Worm (Caenorhabditis elegans): ENCODE data around the gene C25E10.4.

Gene C25E10.4

ce11 chrV:9078815-9079525, 45.6 kb downstream of the C25E10.4 start:
- TF ChIP-seq sea-1 (GFP tag; conservative IDR thresholded peaks at IDR 0.05) (no peak), tbx-37 (GFP tag; conservative IDR thresholded peaks at IDR 0.05) (no peak), pes-1 (GFP tag; IDR thresholded peaks at IDR 0.05) (no peak), flt-1 (GFP tag; IDR thresholded peaks at IDR 0.05) (no peak), hmg-4 (GFP tag; optimal IDR thresholded peaks at IDR 0.05) (no peak), ets-7 (tag; optimal IDR thresholded peaks at IDR 0.05) (no peak), tbx-11 (GFP tag; IDR thresholded peaks at IDR 0.05) (no peak), B0310.2 (tag; optimal IDR thresholded peaks at IDR 0.05) (no peak), tra-4 (tag; optimal IDR thresholded peaks at IDR 0.05) (no peak), ceh-36 (tag; optimal IDR thresholded peaks at IDR 0.05) (no peak), hnd-1 (tag; optimal IDR thresholded peaks at IDR 0.05) (no peak)

ce11 chrV:9079965-9080432, 46.6 kb downstream of the C25E10.4 start:
- no peak for TF ChIP-seq B0310.2 (tag; optimal IDR thresholded peaks at IDR 0.05)
- TF ChIP-seq sea-1 (GFP tag; conservative IDR thresholded peaks at IDR 0.05), result no peak
- TF ChIP-seq aly-1 (tag; optimal IDR thresholded peaks at IDR 0.05), result no peak
- TF ChIP-seq ets-7 (tag; optimal IDR thresholded peaks at IDR 0.05), result no peak
- no peak for TF ChIP-seq pes-1 (GFP tag; IDR thresholded peaks at IDR 0.05)
- no peak for TF ChIP-seq tra-4 (tag; optimal IDR thresholded peaks at IDR 0.05)
- no peak for TF ChIP-seq hnd-1 (tag; optimal IDR thresholded peaks at IDR 0.05)
- no peak for TF ChIP-seq hmbx-1 (tag; optimal IDR thresholded peaks at IDR 0.05)
- no peak for TF ChIP-seq ceh-36 (tag; optimal IDR thresholded peaks at IDR 0.05)
- no peak for TF ChIP-seq ama-1 (optimal IDR thresholded peaks at IDR 0.05)
- TF ChIP-seq hmg-4 (GFP tag; optimal IDR thresholded peaks at IDR 0.05), result no peak
- no peak for TF ChIP-seq tbx-11 (GFP tag; IDR thresholded peaks at IDR 0.05)
- no peak for TF ChIP-seq tbx-37 (GFP tag; conservative IDR thresholded peaks at IDR 0.05)
- TF ChIP-seq F13C5.2 (tag; optimal IDR thresholded peaks at IDR 0.05), result no peak
- no peak for TF ChIP-seq flt-1 (GFP tag; IDR thresholded peaks at IDR 0.05)
- TF ChIP-seq ceh-13 (GFP tag; optimal IDR thresholded peaks at IDR 0.05), result no peak
- no peak for TF ChIP-seq scrt-1 (GFP tag; IDR thresholded peaks at IDR 0.05)

ce11 chrV:9081410-9081809, 48.0 kb downstream of the C25E10.4 start:
- TF ChIP-seq tbx-37 (GFP tag; conservative IDR thresholded peaks at IDR 0.05) (no peak), hmg-4 (GFP tag; optimal IDR thresholded peaks at IDR 0.05) (no peak), hnd-1 (tag; optimal IDR thresholded peaks at IDR 0.05) (no peak), ets-7 (tag; optimal IDR thresholded peaks at IDR 0.05) (no peak)

- TF ChIP-seq hmg-4 (GFP tag; optimal IDR thresholded peaks at IDR 0.05) (no peak), ama-1 (optimal IDR thresholded peaks at IDR 0.05) (no peak), tra-4 (tag; optimal IDR thresholded peaks at IDR 0.05) (no peak), hnd-1 (tag; optimal IDR thresholded peaks at IDR 0.05) (no peak), ceh-13 (GFP tag; optimal IDR thresholded peaks at IDR 0.05) (no peak), scrt-1 (GFP tag; IDR thresholded peaks at IDR 0.05) (no peak), ets-7 (tag; optimal IDR thresholded peaks at IDR 0.05) (no peak), ceh-36 (tag; optimal IDR thresholded peaks at IDR 0.05) (no peak), sea-1 (GFP tag; conservative IDR thresholded peaks at IDR 0.05) (no peak), hmbx-1 (tag; optimal IDR thresholded peaks at IDR 0.05) (no peak), B0310.2 (tag; optimal IDR thresholded peaks at IDR 0.05) (no peak), tbx-11 (GFP tag; IDR thresholded peaks at IDR 0.05) (no peak), tbx-37 (GFP tag; conservative IDR thresholded peaks at IDR 0.05) (no peak), F13C5.2 (tag; optimal IDR thresholded peaks at IDR 0.05) (no peak), aly-1 (tag; optimal IDR thresholded peaks at IDR 0.05) (no peak), pes-1 (GFP tag; IDR thresholded peaks at IDR 0.05) (no peak), flt-1 (GFP tag; IDR thresholded peaks at IDR 0.05) (no peak)
These were observed 49.0 kb downstream of the C25E10.4 start for ce11 chrV:9082350-9082749.

ce11 chrV:9084252-9084651, 50.9 kb downstream of the C25E10.4 start:
- TF ChIP-seq F13C5.2 (tag; optimal IDR thresholded peaks at IDR 0.05), result no peak
- TF ChIP-seq ama-1 (optimal IDR thresholded peaks at IDR 0.05), result no peak
- no peak for TF ChIP-seq flt-1 (GFP tag; IDR thresholded peaks at IDR 0.05)
- TF ChIP-seq ceh-36 (tag; optimal IDR thresholded peaks at IDR 0.05), result no peak
- TF ChIP-seq tra-4 (tag; optimal IDR thresholded peaks at IDR 0.05), result no peak
- no peak for TF ChIP-seq B0310.2 (tag; optimal IDR thresholded peaks at IDR 0.05)
- no peak for TF ChIP-seq scrt-1 (GFP tag; IDR thresholded peaks at IDR 0.05)
- TF ChIP-seq tbx-11 (GFP tag; IDR thresholded peaks at IDR 0.05), result no peak
- TF ChIP-seq sea-1 (GFP tag; conservative IDR thresholded peaks at IDR 0.05), result no peak
- no peak for TF ChIP-seq aly-1 (tag; optimal IDR thresholded peaks at IDR 0.05)
- no peak for TF ChIP-seq hnd-1 (tag; optimal IDR thresholded peaks at IDR 0.05)
- no peak for TF ChIP-seq hmg-4 (GFP tag; optimal IDR thresholded peaks at IDR 0.05)
- TF ChIP-seq pes-1 (GFP tag; IDR thresholded peaks at IDR 0.05), result no peak
- TF ChIP-seq ceh-13 (GFP tag; optimal IDR thresholded peaks at IDR 0.05), result no peak
- TF ChIP-seq hmbx-1 (tag; optimal IDR thresholded peaks at IDR 0.05), result no peak
- no peak for TF ChIP-seq tbx-37 (GFP tag; conservative IDR thresholded peaks at IDR 0.05)
- TF ChIP-seq ets-7 (tag; optimal IDR thresholded peaks at IDR 0.05), result no peak
